Worm (Caenorhabditis elegans) whole organism, mixed stage, embryonic: ENCODE measurements around the gene srab-22.

Experiments used
- ceh-83 ChIP-seq: fragments of 200-800 bp; sonication (Bioruptor generic); optimal IDR thresholded peaks from 2 replicates; lab custom pipeline; 2018; ENCODE audit warnings: mild to moderate bottlenecking, missing genetic modification characterization, missing compliant biosample characterization
- cnd-1 ChIP-seq: fragments of 200-800 bp; sonication (Bioruptor generic); optimal IDR thresholded peaks from 2 replicates; lab custom pipeline; 2018; ENCODE audit warnings: mild to moderate bottlenecking, missing genetic modification characterization, missing compliant biosample characterization
- elt-1 ChIP-seq: sonication (generic microtip); optimal IDR thresholded peaks from 2 replicates; lab custom pipeline; 2017; ENCODE audit warnings: missing genetic modification characterization, mild to moderate bottlenecking, missing compliant biosample characterization, antibody characterized with exemption, moderate library complexity, borderline replicate concordance; ENCODE audit not compliant: insufficient read depth
- elt-3 ChIP-seq: fragments of 150-350 bp; optimal IDR thresholded peaks from 2 replicates; lab custom pipeline; 2014; ENCODE audit warnings: missing biosample characterization, missing genetic modification characterization
- flh-1 ChIP-seq: fragments of 200-800 bp; sonication (Bioruptor generic); optimal IDR thresholded peaks from 2 replicates; lab custom pipeline; 2018; ENCODE audit warnings: mild to moderate bottlenecking, missing genetic modification characterization, moderate library complexity, missing compliant biosample characterization
- mab-5 ChIP-seq: fragments of 150-350 bp; optimal IDR thresholded peaks from 2 replicates; lab custom pipeline; 2014; ENCODE audit warnings: missing biosample characterization, missing genetic modification characterization
- mep-1 ChIP-seq: fragments of 150-350 bp; optimal IDR thresholded peaks from 2 replicates; lab custom pipeline; 2017; ENCODE audit warnings: missing biosample characterization, missing genetic modification reagents, missing genetic modification characterization, inconsistent platforms
- nhr-237 ChIP-seq: fragments of 150-350 bp; optimal IDR thresholded peaks from 2 replicates; lab custom pipeline; 2014; ENCODE audit warnings: missing biosample characterization, missing genetic modification characterization
- nhr-28 ChIP-seq: fragments of 150-350 bp; optimal IDR thresholded peaks from 2 replicates; lab custom pipeline; 2014; ENCODE audit warnings: missing biosample characterization, missing genetic modification characterization
- pha-4 ChIP-seq: fragments of 150-350 bp; optimal IDR thresholded peaks from 2 replicates; lab custom pipeline; 2018; ENCODE audit warnings: missing biosample characterization, missing genetic modification reagents, missing genetic modification characterization
- snpc-4 ChIP-seq: fragments of 150-350 bp; optimal IDR thresholded peaks from 2 replicates; lab custom pipeline; 2014; ENCODE audit warnings: missing biosample characterization, missing genetic modification characterization
- unc-39 ChIP-seq: fragments of 150-350 bp; optimal IDR thresholded peaks from 2 replicates; lab custom pipeline; 2014; ENCODE audit warnings: missing biosample characterization, missing genetic modification characterization

DNA sequence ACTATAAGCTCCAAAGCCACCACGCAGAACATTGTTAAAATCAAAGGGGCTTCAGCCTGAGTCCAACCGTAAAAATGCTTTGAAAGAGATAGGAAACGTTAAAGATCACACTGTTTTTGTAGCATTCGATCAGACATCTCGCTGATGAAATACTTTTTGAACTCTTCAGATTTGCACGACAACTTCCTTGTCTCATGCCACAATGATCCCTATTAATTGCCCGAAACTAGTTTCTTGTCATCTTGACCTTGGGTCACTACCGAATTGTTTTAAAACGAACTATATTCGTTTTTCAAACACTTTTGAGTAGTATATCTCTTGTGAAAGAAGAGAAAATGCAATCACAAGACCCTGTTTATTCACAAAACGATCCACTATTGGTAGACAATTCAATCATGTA, 8.2 kb upstream of the srab-22 start, which contains the start of gene T20D4.3:
- TF ChIP-seq snpc-4 (tag; lab: Kevin White, UChicago) (no peak), nhr-237 (no peak), flh-1 (no peak), nhr-28 (tag; lab: Kevin White, UChicago) (no peak), pha-4 (tag; lab: Kevin White, UChicago) (no peak), mep-1 (no peak), elt-1 (tag; lab: Kevin White, UChicago) (no peak), cnd-1 (tag; lab: Kevin White, UChicago) (no peak), ceh-83 (GFP tag; lab: Kevin White, UChicago) (no peak), unc-39 (tag; lab: Kevin White, UChicago) (no peak), mab-5 (tag; lab: Kevin White, UChicago) (no peak), elt-3 (tag; lab: Kevin White, UChicago) (no peak)
